Fruit fly (Drosophila melanogaster) whole organism, wandering third instar larva: ENCODE measurements around the gene CG42654.

Experiments
- Hnf4 ChIP-seq: fragments of 200-800 bp; sonication (Bioruptor generic); optimal IDR thresholded peaks from 2 replicates; lab custom pipeline; 2016; ENCODE audit warnings: missing biosample characterization, mild to moderate bottlenecking, missing genetic modification characterization
- Jra ChIP-seq: sonication (Bioruptor generic); optimal IDR thresholded peaks from 2 replicates; lab custom pipeline; 2016; ENCODE audit warnings: missing biosample characterization, missing genetic modification characterization
- OdsH ChIP-seq: fragments of 200-800 bp; sonication (Bioruptor generic); optimal IDR thresholded peaks from 2 replicates; lab custom pipeline; 2016; ENCODE audit warnings: missing biosample characterization, mild to moderate bottlenecking, missing genetic modification characterization
- br ChIP-seq: fragments of 200-800 bp; sonication (Bioruptor generic); optimal IDR thresholded peaks from 2 replicates; lab custom pipeline; 2016; ENCODE audit warnings: missing biosample characterization, missing genetic modification characterization
- foxo ChIP-seq, 2 experiments: fragments of 200-800 bp; sonication (Bioruptor generic); optimal IDR thresholded peaks; 2 replicates in 1 of 2; 3 replicates in 1 of 2; lab custom pipeline; 2016 to 2017; ENCODE audit warnings: missing biosample characterization in 2 of 2, missing genetic modification characterization in 2 of 2
- lola ChIP-seq: fragments of >200 bp; optimal IDR thresholded peaks from 2 replicates; lab custom pipeline; 2017; ENCODE audit warnings: missing biosample characterization, missing genetic modification characterization
- sage ChIP-seq: fragments of 200-800 bp; sonication (Bioruptor generic); optimal IDR thresholded peaks from 2 replicates; lab custom pipeline; 2016; ENCODE audit warnings: missing biosample characterization, mild to moderate bottlenecking, missing genetic modification characterization

DNA sequence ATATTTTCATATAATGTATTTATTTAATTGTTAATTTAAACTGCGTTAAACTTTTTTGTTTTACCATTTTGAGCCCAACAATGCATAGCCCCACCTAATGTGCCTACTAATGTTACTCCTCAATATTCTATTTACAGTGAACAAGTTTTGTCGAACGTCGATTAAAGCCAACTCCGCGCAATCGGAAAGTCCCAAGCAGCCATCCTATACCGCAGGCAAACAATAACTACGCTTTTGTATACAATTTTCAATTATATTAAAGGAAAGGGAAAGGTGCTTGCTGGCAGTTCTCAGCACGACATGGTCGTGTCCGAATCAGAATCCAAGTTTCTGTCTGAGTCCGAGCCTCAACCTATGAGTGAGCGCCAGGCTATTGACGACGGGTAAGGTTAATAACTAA, 27.1 kb upstream of the CG42654 start, which contains the start of gene CG17732:
- no peak for TF ChIP-seq foxo (GFP tag; optimal IDR thresholded peaks at IDR 0.05; lab: Kevin White, UChicago)
- TF ChIP-seq OdsH (GFP tag; lab: Kevin White, UChicago), result no peak
- TF ChIP-seq sage (GFP tag; lab: Kevin White, UChicago), result no peak
- no peak for TF ChIP-seq br (GFP tag; lab: Kevin White, UChicago)
- TF ChIP-seq Jra, result no peak
- no peak for TF ChIP-seq Hnf4 (GFP tag; lab: Kevin White, UChicago)
- TF ChIP-seq lola (GFP tag; lab: Kevin White, UChicago), result no peak
